Fruit fly (Drosophila melanogaster): Measurements from ENCODE around the gene Strump.

Strump gene

DNA sequence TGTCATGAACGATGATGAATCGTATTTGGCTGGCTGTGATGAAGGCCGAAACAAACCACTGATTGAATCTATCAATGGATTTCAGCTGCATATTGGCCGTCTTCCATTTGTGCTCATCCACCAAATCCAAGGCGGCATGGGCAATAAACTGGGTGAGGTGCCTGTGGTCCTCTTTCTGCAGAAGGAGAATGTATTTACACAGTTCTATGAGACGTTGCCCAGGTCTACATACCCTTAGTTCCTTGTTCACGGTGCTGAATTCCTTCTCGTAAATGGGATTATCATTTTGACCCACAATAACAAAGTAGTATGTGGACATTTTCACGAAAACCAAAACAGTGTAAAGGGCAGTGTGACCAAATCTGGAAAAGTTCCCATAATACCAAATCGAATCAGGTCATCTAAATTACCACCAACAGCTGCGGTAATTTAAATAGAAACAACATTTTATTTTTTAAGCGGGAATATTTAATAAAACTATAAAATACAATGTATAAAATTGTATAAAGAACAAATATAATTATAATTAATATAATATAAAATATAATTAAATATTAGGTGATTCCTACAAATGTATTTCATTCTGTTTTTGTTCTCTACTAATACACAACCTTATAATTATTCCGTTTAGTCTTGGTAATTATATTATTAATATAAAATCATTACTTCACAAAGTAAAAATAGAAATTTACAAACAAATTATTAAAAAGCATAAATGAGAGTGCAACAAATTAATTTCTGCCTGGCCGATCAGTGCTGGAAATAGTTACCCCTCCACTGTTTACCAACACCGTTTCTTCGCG, 9.7 kb downstream of the Strump start, which contains the start of the genes Trs20 and elg1 (continued):
- TF ChIP-seq CrebB (tag; optimal IDR thresholded peaks at IDR 0.05) (no peak), CG8924 (tag; optimal IDR thresholded peaks at IDR 0.05) (peak; percentile 84), Rfx (GFP tag; IDR thresholded peaks at IDR 0.05) (peak; percentile 65), CG7556 (GFP tag; optimal IDR thresholded peaks at IDR 0.05) (peak; percentile 66), CG15011 (GFP tag; optimal IDR thresholded peaks at IDR 0.05) (no peak), Doc3 (GFP tag; IDR thresholded peaks at IDR 0.05; ENCODE audit: partially characterized antibody) (no peak), ato (GFP tag; IDR thresholded peaks at IDR 0.05; ENCODE audit: partially characterized antibody) (no peak), lmd (GFP tag; IDR thresholded peaks at IDR 0.05) (no peak), Max (GFP tag; optimal IDR thresholded peaks at IDR 0.05) (no peak), CG4820 (GFP tag; optimal IDR thresholded peaks at IDR 0.05) (no peak), Oli (tag; optimal IDR thresholded peaks at IDR 0.05) (peak; percentile 53), lilli (GFP tag; optimal IDR thresholded peaks at IDR 0.05) (peak; percentile 45), CG9932 (GFP tag; IDR thresholded peaks at IDR 0.05) (peak; percentile 62), Med (GFP tag) (peak; percentile 87), ara (GFP tag; IDR thresholded peaks at IDR 0.05) (no peak), CG8290 (GFP tag; optimal IDR thresholded peaks at IDR 0.05) (peak; percentile 48), CG8290 (tag; optimal IDR thresholded peaks at IDR 0.05) (peak; percentile 44 to 69), Opbp (GFP tag; IDR thresholded peaks at IDR 0.05; ENCODE audit: partially characterized antibody) (peak; percentile 42; the same call in 1 of the 3 replicates), rib (GFP tag; IDR thresholded peaks at IDR 0.05) (0 out of 2 replicates have a peak, but pooled peaks have one; percentile 32), kni (GFP tag; optimal IDR thresholded peaks at IDR 0.05) (peak; percentile 5), tap (tag; optimal IDR thresholded peaks at IDR 0.05) (peak; percentile 45), CG11696 (GFP tag; IDR thresholded peaks at IDR 0.05) (peak; percentile 100), Drgx (GFP tag; IDR thresholded peaks at IDR 0.05) (no peak), Fer1 (GFP tag; optimal IDR thresholded peaks at IDR 0.05) (peak; percentile 58), ERR (GFP tag; optimal IDR thresholded peaks at IDR 0.05) (no peak), MESR4 (GFP tag; optimal IDR thresholded peaks at IDR 0.05) (peak; percentile 75), TFAM (GFP tag; optimal IDR thresholded peaks at IDR 0.05) (no peak), CG8388 (GFP tag; optimal IDR thresholded peaks at IDR 0.05) (peak; percentile 70), CG13424 (tag; optimal IDR thresholded peaks at IDR 0.05) (peak; percentile 73), NC2β (GFP tag; optimal IDR thresholded peaks at IDR 0.05) (no peak), Blimp-1 (GFP tag; optimal IDR thresholded peaks at IDR 0.05) (no peak), scrt (GFP tag; optimal IDR thresholded peaks at IDR 0.05) (no peak), prd (optimal IDR thresholded peaks at IDR 0.05) (no peak), prd (GFP tag; IDR thresholded peaks at IDR 0.05) (peak; percentile 45; the same call in 1 of the 3 replicates), HmgZ (tag; optimal IDR thresholded peaks at IDR 0.05) (peak; percentile 10), CG13296 (GFP tag; optimal IDR thresholded peaks at IDR 0.05) (peak; percentile 73), CG10431 (GFP tag; optimal IDR thresholded peaks at IDR 0.05) (peak; percentile 28), CG4854 (GFP tag; optimal IDR thresholded peaks at IDR 0.05) (no peak), seq (GFP tag; IDR thresholded peaks at IDR 0.05) (0 out of 2 replicates have a peak, but pooled peaks have one; percentile 22), CG32532 (GFP tag; IDR thresholded peaks at IDR 0.05) (peak; percentile 26; the same call in 1 of the 2 replicates), oc (tag; optimal IDR thresholded peaks at IDR 0.05) (no peak), CG33557 (GFP tag; optimal IDR thresholded peaks at IDR 0.05) (peak; percentile 51), CG34224 (GFP tag; IDR thresholded peaks at IDR 0.05; ENCODE audit: partially characterized antibody) (no peak), Antp (GFP tag; optimal IDR thresholded peaks at IDR 0.05) (no peak), trh (GFP tag; optimal IDR thresholded peaks at IDR 0.05) (no peak), CG4424 (GFP tag; optimal IDR thresholded peaks at IDR 0.05) (peak; percentile 43), CTCF (GFP tag; optimal IDR thresholded peaks at IDR 0.05) (no peak), Ssrp (tag; optimal IDR thresholded peaks at IDR 0.05) (peak; percentile 34), org-1 (GFP tag; optimal IDR thresholded peaks at IDR 0.05) (no peak), sug (tag; optimal IDR thresholded peaks at IDR 0.05) (peak; percentile 58)
